ENCODE assay signal across 1 fruit fly cellular context in the genomic region with DNA sequence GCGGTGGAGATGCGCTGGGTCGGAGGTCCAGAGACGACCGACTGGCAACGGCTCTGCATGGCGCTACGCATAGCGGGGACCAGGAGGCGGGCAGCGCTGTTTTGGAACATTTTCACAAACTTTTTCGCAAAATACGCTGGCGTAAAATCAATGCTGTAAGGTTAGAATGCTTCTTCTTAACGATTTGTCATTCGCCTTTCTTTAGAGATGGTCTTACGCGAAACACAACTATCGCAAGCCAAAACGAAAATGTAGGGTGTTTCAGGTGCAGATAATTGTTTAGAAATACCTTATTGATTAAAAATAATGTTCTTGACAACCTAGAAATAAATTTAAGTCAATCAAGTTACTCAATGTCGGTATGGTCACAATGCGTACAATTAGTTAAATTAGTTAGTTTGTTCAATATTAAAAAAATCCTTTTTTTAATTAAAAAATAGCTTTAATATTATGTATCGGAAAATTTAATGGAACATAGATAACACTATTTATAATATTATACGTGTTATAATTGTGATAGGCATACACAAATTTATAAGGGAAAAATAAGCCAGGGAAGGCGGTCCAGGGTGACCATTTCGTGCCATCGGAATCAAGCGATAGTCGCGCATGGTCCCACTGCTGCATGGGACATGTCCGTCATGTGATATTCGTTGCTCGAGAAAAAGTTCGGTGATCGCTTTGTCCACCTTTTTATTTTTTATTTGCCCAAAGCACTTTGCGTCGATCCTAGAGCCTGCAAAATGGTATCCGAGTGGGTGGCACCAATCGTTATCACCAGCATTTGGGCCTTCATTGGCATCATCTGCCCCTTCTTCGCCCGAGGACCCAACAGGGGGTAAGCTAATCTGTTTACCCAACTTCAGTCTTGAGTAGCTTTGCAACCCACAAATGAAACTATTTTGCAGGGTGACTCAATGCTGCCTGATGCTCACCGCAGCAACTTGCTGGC.
TF ChIP-seq lines count a peak whose summit lies in the region.

A gene (minus strand): TSS at position 203 of the 952 bp plus-strand sequence.
A gene (plus strand): TSS at position 618 of the 952 bp plus-strand sequence.

TF ChIP-seq in whole organism, embryonic, 481 proteins besides CTCF, POLR2A, EP300 and RAD21 (continued from another document and continues in another):
- TF ChIP-seq CG14014 (GFP tag; IDR thresholded peaks at IDR 0.05; lab: Robert Waterston, UW) (no peak), CG2116 (GFP tag; optimal IDR thresholded peaks at IDR 0.05; lab: Kevin White, UChicago) (peak; percentile 61), ftz-f1 (GFP tag; optimal IDR thresholded peaks at IDR 0.05; lab: Kevin White, UChicago) (no peak), sr (GFP tag; IDR thresholded peaks at IDR 0.05; lab: Robert Waterston, UW) (no peak), Lhr (GFP tag; optimal IDR thresholded peaks at IDR 0.05; lab: Kevin White, UChicago) (peak; percentile 61), Nf-YA (GFP tag; IDR thresholded peaks at IDR 0.05; lab: Robert Waterston, UW) (no peak), CG13287 (GFP tag; IDR thresholded peaks at IDR 0.05; lab: Robert Waterston, UW; ENCODE audit: partially characterized antibody) (peak; percentile 60), lab (GFP tag; optimal IDR thresholded peaks at IDR 0.05; lab: Kevin White, UChicago) (no peak), HLH4C (GFP tag; IDR thresholded peaks at IDR 0.05; lab: Robert Waterston, UW; ENCODE audit: partially characterized antibody) (peak; percentile 60; the same call in 2 of the 3 replicates), Doc3 (GFP tag; IDR thresholded peaks at IDR 0.05; lab: Robert Waterston, UW; ENCODE audit: partially characterized antibody) (peak; percentile 66), shn (GFP tag; optimal IDR thresholded peaks at IDR 0.05; lab: Kevin White, UChicago) (peak; percentile 52), Jarid2 (GFP tag; optimal IDR thresholded peaks at IDR 0.05; lab: Kevin White, UChicago) (no peak), CG12299 (tag; optimal IDR thresholded peaks at IDR 0.05; lab: Kevin White, UChicago) (peak; percentile 47), Ets65A (GFP tag; lab: Kevin White, UChicago) (peak; percentile 96), Camta (GFP tag; optimal IDR thresholded peaks at IDR 0.05; lab: Kevin White, UChicago) (peak; percentile 36), BEAF-32 (GFP tag; optimal IDR thresholded peaks at IDR 0.05; lab: Kevin White, UChicago) (peak; percentile 93), CG18599 (GFP tag; optimal IDR thresholded peaks at IDR 0.05; lab: Kevin White, UChicago) (no peak), CG10366 (GFP tag; IDR thresholded peaks at IDR 0.05; lab: Robert Waterston, UW) (peak; percentile 61; the same call in 1 of the 2 replicates), sd (tag; optimal IDR thresholded peaks at IDR 0.05; lab: Kevin White, UChicago) (no peak), Vsx1 (GFP tag; optimal IDR thresholded peaks at IDR 0.05; lab: Kevin White, UChicago) (no peak), pzg (GFP tag; optimal IDR thresholded peaks at IDR 0.05; lab: Kevin White, UChicago) (peak; percentile 67), CG12391 (tag; optimal IDR thresholded peaks at IDR 0.05; lab: Kevin White, UChicago) (no peak), Taf1 (GFP tag; IDR thresholded peaks at IDR 0.05; lab: Robert Waterston, UW) (peak; percentile 62; the same call in 1 of the 2 replicates), CG8359 (GFP tag; optimal IDR thresholded peaks at IDR 0.05; lab: Kevin White, UChicago; ENCODE audit: borderline replicate concordance) (no peak), CG10267 (tag; optimal IDR thresholded peaks at IDR 0.05; lab: Kevin White, UChicago) (peak; percentile 62), usp (GFP tag; optimal IDR thresholded peaks at IDR 0.05; lab: Kevin White, UChicago) (no peak), amos (GFP tag; IDR thresholded peaks at IDR 0.05; lab: Robert Waterston, UW; ENCODE audit: partially characterized antibody) (peak; percentile 72), crc (GFP tag; optimal IDR thresholded peaks at IDR 0.05; lab: Kevin White, UChicago) (no peak), Mrtf (GFP tag; IDR thresholded peaks at IDR 0.05; lab: Robert Waterston, UW) (no peak), tap (tag; optimal IDR thresholded peaks at IDR 0.05; lab: Kevin White, UChicago) (no peak), CG8924 (tag; optimal IDR thresholded peaks at IDR 0.05; lab: Kevin White, UChicago) (no peak), fd64A (GFP tag; optimal IDR thresholded peaks at IDR 0.05; lab: Kevin White, UChicago) (no peak), CG13775 (GFP tag; optimal IDR thresholded peaks at IDR 0.05; lab: Kevin White, UChicago) (peak; percentile 76), Ssrp (tag; optimal IDR thresholded peaks at IDR 0.05; lab: Kevin White, UChicago) (peak; percentile 71), CG12104 (GFP tag; optimal IDR thresholded peaks at IDR 0.05; lab: Kevin White, UChicago) (peak; percentile 41), CG11696 (GFP tag; IDR thresholded peaks at IDR 0.05; lab: Robert Waterston, UW) (no peak), twi (tag; optimal IDR thresholded peaks at IDR 0.05; lab: Kevin White, UChicago) (no peak), E2f2 (GFP tag; IDR thresholded peaks at IDR 0.05; lab: Robert Waterston, UW) (0 out of 2 replicates have a peak, but pooled peaks have one; percentile 30), lov (optimal IDR thresholded peaks at IDR 0.05; lab: Kevin White, UChicago) (no peak), lov (GFP tag; IDR thresholded peaks at IDR 0.05; lab: Robert Waterston, UW) (0 out of 3 replicates have a peak, but pooled peaks have one; percentile 8), Dek (tag; optimal IDR thresholded peaks at IDR 0.05; lab: Kevin White, UChicago) (no peak), Dip2 (GFP tag; IDR thresholded peaks at IDR 0.05; lab: Robert Waterston, UW) (no peak), wor (GFP tag; IDR thresholded peaks at IDR 0.05; lab: Robert Waterston, UW) (no peak), Lpt (GFP tag; optimal IDR thresholded peaks at IDR 0.05; lab: Kevin White, UChicago) (no peak), Ets97D (GFP tag; optimal IDR thresholded peaks at IDR 0.05; lab: Kevin White, UChicago) (peak; percentile 56), Fer2 (tag; optimal IDR thresholded peaks at IDR 0.05; lab: Kevin White, UChicago) (no peak), jigr1 (GFP tag; IDR thresholded peaks at IDR 0.05; lab: Robert Waterston, UW) (peak; percentile 34; the same call in 1 of the 3 replicates), bsh (GFP tag; optimal IDR thresholded peaks at IDR 0.05; lab: Kevin White, UChicago) (no peak), CG4424 (GFP tag; optimal IDR thresholded peaks at IDR 0.05; lab: Kevin White, UChicago) (peak; percentile 69), Pdp1 (GFP tag; optimal IDR thresholded peaks at IDR 0.05; lab: Kevin White, UChicago) (peak; percentile 51 to 99), ssp (GFP tag; IDR thresholded peaks at IDR 0.05; lab: Robert Waterston, UW) (peak; percentile 45), salm (tag; optimal IDR thresholded peaks at IDR 0.05; lab: Kevin White, UChicago) (no peak), bab2 (GFP tag; optimal IDR thresholded peaks at IDR 0.05; lab: Kevin White, UChicago) (peak; percentile 49), CG43689 (GFP tag; IDR thresholded peaks at IDR 0.05; lab: Robert Waterston, UW) (no peak), MBD-R2 (GFP tag; IDR thresholded peaks at IDR 0.05; lab: Robert Waterston, UW) (peak; percentile 76), CG12942 (GFP tag; optimal IDR thresholded peaks at IDR 0.05; lab: Kevin White, UChicago) (peak; percentile 34), MESR4 (GFP tag; optimal IDR thresholded peaks at IDR 0.05; lab: Kevin White, UChicago) (peak; percentile 97), D (optimal IDR thresholded peaks at IDR 0.05; lab: Kevin White, UChicago) (no peak), D (GFP tag; optimal IDR thresholded peaks at IDR 0.05; lab: Kevin White, UChicago) (no peak), E2f1 (GFP tag; IDR thresholded peaks at IDR 0.05; lab: Robert Waterston, UW) (peak; percentile 41), CG14667 (GFP tag; IDR thresholded peaks at IDR 0.05; lab: Robert Waterston, UW) (no peak), CG4730 (GFP tag; IDR thresholded peaks at IDR 0.05; lab: Robert Waterston, UW) (0 out of 2 replicates have a peak, but pooled peaks have one; percentile 67), CG11695 (GFP tag; IDR thresholded peaks at IDR 0.05; lab: Robert Waterston, UW) (no peak), cwo (GFP tag; optimal IDR thresholded peaks at IDR 0.05; lab: Kevin White, UChicago) (no peak), CG3726 (GFP tag; IDR thresholded peaks at IDR 0.05; lab: Robert Waterston, UW) (no peak), CG7963 (GFP tag; IDR thresholded peaks at IDR 0.05; lab: Robert Waterston, UW; ENCODE audit: partially characterized antibody) (peak; percentile 33; the same call in 1 of the 3 replicates), CG6854 (GFP tag; optimal IDR thresholded peaks at IDR 0.05; lab: Kevin White, UChicago) (no peak), Adf1 (GFP tag; IDR thresholded peaks at IDR 0.05; lab: Robert Waterston, UW) (no peak), gro (GFP tag; optimal IDR thresholded peaks at IDR 0.05; lab: Kevin White, UChicago) (no peak), CG17829 (tag; optimal IDR thresholded peaks at IDR 0.05; lab: Kevin White, UChicago) (peak; percentile 40), so (GFP tag; IDR thresholded peaks at IDR 0.05; lab: Robert Waterston, UW) (no peak), mam (GFP tag; optimal IDR thresholded peaks at IDR 0.05; lab: Kevin White, UChicago) (peak; percentile 83), CG4328 (GFP tag; optimal IDR thresholded peaks at IDR 0.05; lab: Kevin White, UChicago) (peak; percentile 8), Hsf (GFP tag; optimal IDR thresholded peaks at IDR 0.05; lab: Kevin White, UChicago) (peak; percentile 77), Hey (tag; optimal IDR thresholded peaks at IDR 0.05; lab: Kevin White, UChicago) (no peak), YL-1 (GFP tag; optimal IDR thresholded peaks at IDR 0.05; lab: Kevin White, UChicago) (peak; percentile 86), CG2712 (tag; optimal IDR thresholded peaks at IDR 0.05; lab: Kevin White, UChicago) (peak; percentile 71), sob (GFP tag; IDR thresholded peaks at IDR 0.05; lab: Robert Waterston, UW) (peak; percentile 67), Trl (optimal IDR thresholded peaks at IDR 0.05; lab: Kevin White, UChicago) (no peak), Trl (GFP tag; optimal IDR thresholded peaks at IDR 0.05; lab: Kevin White, UChicago) (peak; percentile 70), CG1792 (GFP tag; optimal IDR thresholded peaks at IDR 0.05; lab: Kevin White, UChicago) (no peak), zen (tag; optimal IDR thresholded peaks at IDR 0.05; lab: Kevin White, UChicago) (peak; percentile 55), Neu2 (GFP tag; optimal IDR thresholded peaks at IDR 0.05; lab: Kevin White, UChicago; ENCODE audit: borderline replicate concordance) (no peak), emc (GFP tag; optimal IDR thresholded peaks at IDR 0.05; lab: Kevin White, UChicago) (peak; percentile 12), Antp (GFP tag; optimal IDR thresholded peaks at IDR 0.05; lab: Kevin White, UChicago) (peak; percentile 46), PHDP (tag; optimal IDR thresholded peaks at IDR 0.05; lab: Kevin White, UChicago) (peak; percentile 58), Eip74EF (GFP tag; optimal IDR thresholded peaks at IDR 0.05; lab: Kevin White, UChicago) (no peak), sna (GFP tag; IDR thresholded peaks at IDR 0.05; lab: Robert Waterston, UW; ENCODE audit: partially characterized antibody) (no peak; the same call in 1 of the 2 replicates), slbo (GFP tag; IDR thresholded peaks at IDR 0.05; lab: Robert Waterston, UW) (peak; percentile 80), Poxn (GFP tag; IDR thresholded peaks at IDR 0.05; lab: Robert Waterston, UW) (no peak; the same call in 1 of the 2 replicates), unc-4 (GFP tag; IDR thresholded peaks at IDR 0.05; lab: Robert Waterston, UW; ENCODE audit: partially characterized antibody) (peak; percentile 62), CG31224 (GFP tag; IDR thresholded peaks at IDR 0.05; lab: Robert Waterston, UW) (peak; percentile 8; the same call in 1 of the 2 replicates), CG8089 (GFP tag; optimal IDR thresholded peaks at IDR 0.05; lab: Kevin White, UChicago) (peak; percentile 35), repo (GFP tag; optimal IDR thresholded peaks at IDR 0.05; lab: Kevin White, UChicago) (peak; percentile 1), lilli (GFP tag; optimal IDR thresholded peaks at IDR 0.05; lab: Kevin White, UChicago) (peak; percentile 80), CG4360 (GFP tag; IDR thresholded peaks at IDR 0.05; lab: Robert Waterston, UW) (no peak), row (GFP tag; IDR thresholded peaks at IDR 0.05; lab: Robert Waterston, UW) (peak; percentile 91), mirr (GFP tag; optimal IDR thresholded peaks at IDR 0.05; lab: Kevin White, UChicago) (no peak), gce (GFP tag; IDR thresholded peaks at IDR 0.05; lab: Robert Waterston, UW) (no peak), Sry-δ (GFP tag; optimal IDR thresholded peaks at IDR 0.05; lab: Kevin White, UChicago) (peak; percentile 93), ara (GFP tag; IDR thresholded peaks at IDR 0.05; lab: Robert Waterston, UW) (peak; percentile 54; the same call in 1 of the 2 replicates), CG32532 (GFP tag; IDR thresholded peaks at IDR 0.05; lab: Robert Waterston, UW) (peak; percentile 70; the same call in 1 of the 2 replicates), Mad (GFP tag; optimal IDR thresholded peaks at IDR 0.05; lab: Kevin White, UChicago) (no peak), Elba2 (GFP tag; optimal IDR thresholded peaks at IDR 0.05; lab: Kevin White, UChicago) (peak; percentile 42), CG3847 (GFP tag; IDR thresholded peaks at IDR 0.05; lab: Robert Waterston, UW) (peak; percentile 49; the same call in 1 of the 2 replicates), Dref (GFP tag; IDR thresholded peaks at IDR 0.05; lab: Robert Waterston, UW) (no peak; the same call in none of the 2 replicates), Tbp (GFP tag; optimal IDR thresholded peaks at IDR 0.05; lab: Kevin White, UChicago) (no peak), Awh (GFP tag; IDR thresholded peaks at IDR 0.05; lab: Robert Waterston, UW) (no peak), Fer1 (GFP tag; optimal IDR thresholded peaks at IDR 0.05; lab: Kevin White, UChicago) (no peak), Nf-YB (GFP tag; optimal IDR thresholded peaks at IDR 0.05; lab: Kevin White, UChicago) (no peak), CG2678 (tag; optimal IDR thresholded peaks at IDR 0.05; lab: Kevin White, UChicago) (no peak), D19A (tag; optimal IDR thresholded peaks at IDR 0.05; lab: Kevin White, UChicago) (no peak), CG2889 (GFP tag; IDR thresholded peaks at IDR 0.05; lab: Robert Waterston, UW) (0 out of 3 replicates have a peak, but pooled peaks have one; percentile 22), dmrt11E (tag; optimal IDR thresholded peaks at IDR 0.05; lab: Kevin White, UChicago) (peak; percentile 58), CG13624 (GFP tag; optimal IDR thresholded peaks at IDR 0.05; lab: Kevin White, UChicago) (peak; percentile 56), chn (GFP tag; optimal IDR thresholded peaks at IDR 0.05; lab: Kevin White, UChicago) (peak; percentile 55), CG30403 (GFP tag; optimal IDR thresholded peaks at IDR 0.05; lab: Kevin White, UChicago) (peak; percentile 81), fd102C (GFP tag; optimal IDR thresholded peaks at IDR 0.05; lab: Kevin White, UChicago) (no peak)
